Worm (Caenorhabditis elegans) whole organism, late embryonic: Measurements from ENCODE around the gene ugt-20.

Source experiments
- F13H6.1 ChIP-seq: sonication (generic microtip); optimal IDR thresholded peaks from 2 replicates; lab custom pipeline; 2016; ENCODE audit warnings: missing genetic modification characterization, missing compliant biosample characterization
- K02D7.2 ChIP-seq: sonication (generic microtip); optimal IDR thresholded peaks from 2 replicates; lab custom pipeline; 2017; ENCODE audit warnings: mild to moderate bottlenecking, missing genetic modification characterization, missing compliant biosample characterization
- K09A11.1 ChIP-seq: sonication (generic microtip); optimal IDR thresholded peaks from 2 replicates; lab custom pipeline; 2017; ENCODE audit warnings: antibody characterized with exemption, mild to moderate bottlenecking, missing genetic modification characterization, missing compliant biosample characterization; ENCODE audit not compliant: insufficient read depth
- Y22D7AL.16 ChIP-seq: sonication (generic microtip); optimal IDR thresholded peaks from 2 replicates; lab custom pipeline; 2016; ENCODE audit warnings: missing genetic modification characterization, missing compliant biosample characterization
- ceh-19 ChIP-seq: fragments of 200-800 bp; sonication (Bioruptor generic); optimal IDR thresholded peaks from 2 replicates; lab custom pipeline; 2018; ENCODE audit warnings: mild to moderate bottlenecking, missing genetic modification characterization, missing compliant biosample characterization
- ceh-22 ChIP-seq: sonication (generic microtip); optimal IDR thresholded peaks from 2 replicates; lab custom pipeline; 2017; ENCODE audit warnings: missing biosample characterization, missing genetic modification characterization
- ceh-31 ChIP-seq: sonication (generic microtip); optimal IDR thresholded peaks from 2 replicates; lab custom pipeline; 2016; ENCODE audit warnings: missing genetic modification characterization, missing compliant biosample characterization
- ceh-34 ChIP-seq: sonication (generic microtip); optimal IDR thresholded peaks from 2 replicates; lab custom pipeline; 2016; ENCODE audit warnings: mild to moderate bottlenecking, missing genetic modification characterization, missing compliant biosample characterization
- ceh-48 ChIP-seq: sonication (generic microtip); optimal IDR thresholded peaks from 2 replicates; lab custom pipeline; 2016; ENCODE audit warnings: missing genetic modification characterization, inconsistent platforms, missing compliant biosample characterization
- ceh-6 ChIP-seq: fragments of 200-800 bp; sonication (Bioruptor generic); optimal IDR thresholded peaks from 2 replicates; lab custom pipeline; 2018; ENCODE audit warnings: mild to moderate bottlenecking, missing genetic modification characterization, missing compliant biosample characterization
- che-1 ChIP-seq: sonication (generic microtip); optimal IDR thresholded peaks from 2 replicates; lab custom pipeline; 2016; ENCODE audit warnings: mild to moderate bottlenecking, missing genetic modification characterization, missing compliant biosample characterization
- elt-4 ChIP-seq: sonication (generic microtip); optimal IDR thresholded peaks from 2 replicates; lab custom pipeline; 2016; ENCODE audit warnings: missing genetic modification characterization, missing compliant biosample characterization
- ets-4 ChIP-seq: sonication (generic microtip); optimal IDR thresholded peaks from 2 replicates; lab custom pipeline; 2016; ENCODE audit warnings: missing genetic modification characterization, missing compliant biosample characterization
- fax-1 ChIP-seq: sonication (generic microtip); optimal IDR thresholded peaks from 2 replicates; lab custom pipeline; 2016; ENCODE audit warnings: missing genotype, missing genetic modification characterization, missing compliant biosample characterization
- fkh-10 ChIP-seq: fragments of 150-350 bp; optimal IDR thresholded peaks from 2 replicates; lab custom pipeline; 2014; ENCODE audit warnings: missing biosample characterization, missing genetic modification reagents, missing genetic modification characterization
- fkh-6 ChIP-seq: sonication (generic microtip); optimal IDR thresholded peaks from 2 replicates; lab custom pipeline; 2016; ENCODE audit warnings: missing genetic modification characterization, missing compliant biosample characterization
- hlh-30 ChIP-seq: sonication (generic microtip); optimal IDR thresholded peaks from 2 replicates; lab custom pipeline; 2017; ENCODE audit warnings: antibody characterized with exemption, missing genetic modification characterization, missing compliant biosample characterization; ENCODE audit not compliant: insufficient read depth
- hlh-8 ChIP-seq: sonication (generic microtip); optimal IDR thresholded peaks from 2 replicates; lab custom pipeline; 2016; ENCODE audit warnings: missing genotype, missing genetic modification characterization, missing compliant biosample characterization
- lin-11 ChIP-seq: fragments of 200-800 bp; sonication (Bioruptor generic); optimal IDR thresholded peaks from 2 replicates; lab custom pipeline; 2018; ENCODE audit warnings: mild to moderate bottlenecking, missing genetic modification characterization, missing compliant biosample characterization
- nfya-1 ChIP-seq: sonication (generic microtip); optimal IDR thresholded peaks from 2 replicates; lab custom pipeline; 2017; ENCODE audit warnings: missing genetic modification characterization, mild to moderate bottlenecking, missing compliant biosample characterization, antibody characterized with exemption, moderate library complexity
- odd-2 ChIP-seq: sonication (generic microtip); optimal IDR thresholded peaks from 2 replicates; lab custom pipeline; 2017; ENCODE audit warnings: antibody characterized with exemption, mild to moderate bottlenecking, missing genetic modification characterization, missing compliant biosample characterization
- pag-3 ChIP-seq: sonication (generic microtip); optimal IDR thresholded peaks from 2 replicates; lab custom pipeline; 2016; ENCODE audit warnings: missing compliant biosample characterization, missing genetic modification characterization, borderline replicate concordance
- pat-9 ChIP-seq: fragments of 200-800 bp; sonication (Bioruptor generic); optimal IDR thresholded peaks from 2 replicates; lab custom pipeline; 2018; ENCODE audit warnings: mild to moderate bottlenecking, missing genetic modification characterization, moderate library complexity, missing compliant biosample characterization
- pha-2 ChIP-seq: sonication (generic microtip); optimal IDR thresholded peaks from 2 replicates; lab custom pipeline; 2017; ENCODE audit warnings: mild to moderate bottlenecking, missing genetic modification characterization, missing compliant biosample characterization
- pha-4 ChIP-seq: fragments of 150-350 bp; optimal IDR thresholded peaks from 2 replicates; lab custom pipeline; 2018; ENCODE audit warnings: missing biosample characterization, missing genetic modification reagents, missing genetic modification characterization
- pqm-1 ChIP-seq: sonication (generic microtip); optimal IDR thresholded peaks from 2 replicates; lab custom pipeline; 2016; ENCODE audit warnings: missing genetic modification characterization, missing compliant biosample characterization
- pros-1 ChIP-seq: fragments of 150-350 bp; optimal IDR thresholded peaks from 2 replicates; lab custom pipeline; 2014; ENCODE audit warnings: missing biosample characterization, missing genetic modification reagents, missing genetic modification characterization
- sdc-2 ChIP-seq: sonication (generic microtip); optimal IDR thresholded peaks from 2 replicates; lab custom pipeline; 2016; ENCODE audit warnings: missing genotype, missing genetic modification characterization, missing compliant biosample characterization
- sox-2 ChIP-seq: fragments of 200-800 bp; sonication (Bioruptor generic); IDR thresholded peaks from 2 replicates; pipeline ENCODE4 v1.3.6; 2022; ENCODE audit warnings: missing genetic modification reagents, missing genetic modification characterization, missing compliant biosample characterization
- sox-4 ChIP-seq: sonication (generic microtip); optimal IDR thresholded peaks from 2 replicates; lab custom pipeline; 2017; ENCODE audit warnings: mild to moderate bottlenecking, missing genetic modification characterization, inconsistent platforms, missing compliant biosample characterization
- ttx-3 ChIP-seq: sonication (generic microtip); optimal IDR thresholded peaks from 2 replicates; lab custom pipeline; 2016; ENCODE audit warnings: missing genetic modification reagents, missing genetic modification characterization, missing compliant biosample characterization
- unc-42 ChIP-seq: sonication (generic microtip); optimal IDR thresholded peaks from 2 replicates; lab custom pipeline; 2016; ENCODE audit warnings: missing genotype, missing genetic modification characterization, missing compliant biosample characterization
- unc-55 ChIP-seq: sonication (generic microtip); optimal IDR thresholded peaks from 2 replicates; lab custom pipeline; 2017; ENCODE audit warnings: missing biosample characterization, missing genetic modification reagents, missing genetic modification characterization
- unc-86 ChIP-seq: sonication (generic microtip); optimal IDR thresholded peaks from 2 replicates; lab custom pipeline; 2016; ENCODE audit warnings: missing genetic modification characterization, missing compliant biosample characterization

ugt-20 gene

DNA sequence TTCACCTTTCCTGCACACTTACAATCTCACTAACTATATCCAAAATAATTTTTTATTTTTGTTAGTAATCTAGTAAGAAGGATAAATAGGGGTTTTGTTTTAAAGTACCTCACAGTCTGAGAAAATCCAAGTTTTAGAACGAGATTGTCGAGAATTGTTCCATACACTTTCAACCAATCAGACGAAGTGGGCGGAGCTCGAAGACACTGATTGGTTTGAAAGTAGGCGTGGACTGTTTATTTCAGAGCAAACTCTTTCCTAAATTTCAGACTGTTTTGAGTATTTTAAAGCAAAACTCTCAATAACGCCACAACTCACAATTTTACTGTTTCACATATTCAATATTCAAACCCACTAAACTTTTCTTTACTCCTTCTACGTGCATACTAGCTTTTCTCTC, 12.4 kb downstream of the ugt-20 start:
- TF ChIP-seq nfya-1 (peak; percentile 72), pag-3 (tag; lab: Kevin White, UChicago) (no peak)

DNA sequence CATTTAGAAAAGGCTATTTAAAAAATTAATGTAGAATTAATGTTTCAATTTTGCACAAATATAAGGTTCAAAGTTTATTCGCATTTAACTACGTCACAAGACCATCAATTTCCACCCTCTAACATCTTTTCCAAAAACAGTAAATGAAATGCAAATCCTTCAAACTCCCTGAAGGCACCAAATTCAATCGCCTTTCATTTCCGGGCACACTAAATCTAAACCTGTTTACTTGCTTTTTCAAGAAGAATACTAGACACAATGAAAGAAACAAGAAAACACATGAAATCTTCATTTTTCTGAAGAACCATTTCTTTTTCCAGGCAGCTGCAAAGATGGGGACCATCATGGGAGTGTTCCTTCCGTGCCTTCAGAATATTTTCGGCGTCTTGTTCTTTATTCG, 18.2 kb downstream of the ugt-20 start:
- TF ChIP-seq K09A11.1 (tag; lab: Kevin White, UChicago) = no peak
- peak; percentile 47 for TF ChIP-seq fkh-10 (GFP tag; lab: Kevin White, UChicago)
- TF ChIP-seq unc-42 = peak; percentile 89

DNA sequence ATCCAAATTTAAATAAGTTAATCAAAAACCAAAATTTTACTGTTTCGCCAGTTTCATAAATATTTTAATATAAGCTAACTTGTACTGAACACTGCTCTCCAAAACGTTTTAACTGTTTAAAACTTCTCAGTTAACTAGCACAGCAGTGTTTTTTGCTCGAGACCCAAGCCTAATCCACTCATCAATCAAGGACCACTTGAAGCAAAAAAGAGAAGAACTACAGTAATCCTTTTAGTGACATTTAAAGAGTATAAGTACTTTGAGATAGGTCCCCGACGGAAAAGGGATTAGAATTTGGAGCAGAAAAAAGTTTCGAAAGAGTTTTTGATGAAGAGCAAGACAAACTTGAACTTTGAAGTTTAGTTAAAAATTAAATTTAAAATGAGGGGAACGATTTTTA, 18.7 kb downstream of the ugt-20 start:
- no peak for TF ChIP-seq ceh-6 (GFP tag; lab: Kevin White, UChicago)
- no peak for TF ChIP-seq fkh-6 (tag; lab: Kevin White, UChicago)
- no peak for TF ChIP-seq F13H6.1
- no peak for TF ChIP-seq sox-4 (tag; lab: Kevin White, UChicago)
- TF ChIP-seq ceh-34 (tag; lab: Kevin White, UChicago) = no peak
- TF ChIP-seq lin-11 (tag; lab: Kevin White, UChicago) = no peak
- no peak for TF ChIP-seq ceh-19
- TF ChIP-seq fax-1 (tag; lab: Kevin White, UChicago) = no peak
- no peak for TF ChIP-seq unc-55
- no peak for TF ChIP-seq ceh-22
- no peak for TF ChIP-seq K02D7.2 (tag; lab: Kevin White, UChicago)
- no peak for TF ChIP-seq pha-4

DNA sequence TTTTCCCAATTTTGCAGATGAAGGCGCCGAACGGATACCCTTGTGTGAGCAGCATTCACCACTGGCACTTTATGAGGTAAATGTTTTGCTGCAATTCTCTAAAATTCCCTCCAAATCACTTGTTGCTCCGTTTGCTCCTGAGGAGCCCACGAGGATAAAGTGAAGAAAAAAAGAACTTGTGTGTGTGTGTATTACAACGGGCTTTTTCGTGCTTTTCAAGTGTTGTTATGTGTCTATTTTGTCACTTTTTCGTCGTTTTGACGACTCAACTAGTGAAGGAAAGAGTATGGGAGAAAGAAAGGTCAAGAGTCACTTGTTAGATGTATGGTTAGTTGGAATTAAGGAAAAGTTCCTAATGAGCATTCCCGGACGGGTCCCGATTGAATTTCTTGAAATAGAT, 21.3 kb downstream of the ugt-20 start:
- no peak for TF ChIP-seq hlh-30 (tag; lab: Kevin White, UChicago)
- no peak for TF ChIP-seq ttx-3 (tag; lab: Kevin White, UChicago)
- no peak for TF ChIP-seq K09A11.1 (tag; lab: Kevin White, UChicago)
- no peak for TF ChIP-seq ceh-48 (tag; lab: Kevin White, UChicago)
- TF ChIP-seq sdc-2 (tag; lab: Kevin White, UChicago) = no peak
- no peak for TF ChIP-seq sox-2 (GFP tag; lab: Robert Waterston, UW)

DNA sequence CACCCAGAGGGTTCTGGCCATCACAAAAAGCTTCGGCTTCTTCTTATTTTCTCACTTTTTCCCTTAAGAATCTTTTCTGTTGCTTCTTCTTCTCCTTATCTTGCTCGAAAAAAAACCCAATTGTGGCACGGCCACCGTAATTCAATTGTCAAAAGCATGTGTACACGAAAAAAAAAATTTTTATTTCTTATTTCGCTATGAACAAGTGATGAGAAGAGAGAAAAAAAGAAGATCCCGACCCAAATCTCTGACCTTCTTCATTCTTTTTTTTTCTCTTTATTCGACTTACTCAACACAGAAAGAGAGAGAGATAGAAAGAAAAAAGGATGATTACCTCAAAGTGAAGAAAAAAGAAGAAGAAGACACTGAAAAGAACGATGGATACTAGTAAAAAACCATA, 22.5 kb downstream of the ugt-20 start:
- TF ChIP-seq hlh-30 (tag; lab: Kevin White, UChicago) = no peak
- peak; percentile 94 for TF ChIP-seq unc-42
- TF ChIP-seq, all 69 proteins: peak for 1

DNA sequence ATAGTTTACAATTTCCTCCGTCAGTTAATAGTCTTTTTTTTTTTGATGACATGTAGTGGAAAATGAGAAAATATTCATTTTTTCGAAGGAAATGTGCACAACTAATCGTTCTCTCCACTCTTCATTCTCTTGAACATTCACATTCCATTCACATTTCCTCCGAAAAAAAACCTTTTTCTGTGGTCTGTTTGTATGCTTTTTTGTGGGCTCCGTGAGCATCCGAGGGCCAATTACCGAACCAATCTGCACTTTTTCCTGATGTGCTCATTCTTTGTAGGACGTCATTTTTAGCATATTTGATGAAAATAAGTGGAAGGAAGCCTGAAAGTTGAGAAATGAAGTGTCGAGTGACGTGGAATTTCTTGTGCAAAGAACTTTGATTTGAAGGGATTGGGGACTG, 23.7 kb downstream of the ugt-20 start:
- no peak for TF ChIP-seq sox-4 (tag; lab: Kevin White, UChicago)
- no peak for TF ChIP-seq ets-4 (tag; lab: Kevin White, UChicago)
- TF ChIP-seq ceh-19 = no peak
- no peak for TF ChIP-seq ttx-3 (tag; lab: Kevin White, UChicago)
- TF ChIP-seq che-1 (tag; lab: Kevin White, UChicago) = no peak
- no peak for TF ChIP-seq ceh-31 (tag; lab: Kevin White, UChicago)
- TF ChIP-seq pros-1 (tag; lab: Kevin White, UChicago) = no peak
- TF ChIP-seq odd-2 (tag; lab: Kevin White, UChicago) = no peak
- TF ChIP-seq hlh-30 (tag; lab: Kevin White, UChicago) = no peak
- TF ChIP-seq nfya-1 = no peak
- TF ChIP-seq hlh-8 (tag; lab: Kevin White, UChicago) = no peak
- no peak for TF ChIP-seq unc-86
- TF ChIP-seq pat-9 = no peak

DNA sequence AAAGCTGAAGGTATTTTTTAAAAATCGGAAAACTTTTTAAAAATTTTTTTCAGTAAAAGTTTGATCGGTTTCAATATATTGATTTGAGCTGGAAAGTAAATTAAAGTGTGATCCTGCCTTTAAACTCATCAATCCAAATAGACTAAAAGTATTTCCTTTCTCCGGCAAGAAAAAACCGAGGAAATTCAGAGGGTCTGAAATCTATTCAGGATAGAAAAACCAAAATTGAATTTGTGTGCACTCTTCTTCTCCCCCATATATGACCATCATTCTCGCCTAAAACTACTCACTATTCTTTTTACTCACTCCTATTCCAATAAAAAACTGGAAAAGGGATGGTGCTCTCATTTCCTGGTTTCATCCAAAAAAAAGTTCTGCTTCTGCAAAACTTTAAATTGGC, 28.6 kb downstream of the ugt-20 start:
- TF ChIP-seq sox-4 (tag; lab: Kevin White, UChicago) (no peak), ets-4 (tag; lab: Kevin White, UChicago) (no peak), unc-42 (peak; percentile 86), pha-2 (tag; lab: Kevin White, UChicago) (no peak), Y22D7AL.16 (no peak), hlh-30 (tag; lab: Kevin White, UChicago) (no peak), sdc-2 (tag; lab: Kevin White, UChicago) (no peak), pqm-1 (tag; lab: Kevin White, UChicago) (no peak), elt-4 (tag; lab: Kevin White, UChicago) (no peak)
